Worm (Caenorhabditis elegans) whole organism, L3 larva: ENCODE measurements around the gene ppk-2.

Source experiments
- aly-2 ChIP-seq: fragments of 150-350 bp; optimal IDR thresholded peaks from 2 replicates; lab custom pipeline; 2014; ENCODE audit warnings: missing biosample characterization, missing genetic modification characterization
- ama-1 ChIP-seq: fragments of 150-350 bp; optimal IDR thresholded peaks from 2 replicates; lab custom pipeline; 2018
- ceh-16 ChIP-seq: sonication (generic microtip); optimal IDR thresholded peaks from 2 replicates; lab custom pipeline; 2017; ENCODE audit warnings: missing biosample characterization, missing genetic modification characterization
- fkh-10 ChIP-seq: sonication (generic microtip); optimal IDR thresholded peaks from 2 replicates; lab custom pipeline; 2017; ENCODE audit warnings: missing biosample characterization, missing genetic modification reagents, missing genetic modification characterization
- lin-39 ChIP-seq: fragments of 150-350 bp; optimal IDR thresholded peaks from 2 replicates; lab custom pipeline; 2018; ENCODE audit warnings: missing biosample characterization, missing genetic modification reagents, missing genetic modification characterization
- nhr-11 ChIP-seq: fragments of 150-350 bp; optimal IDR thresholded peaks from 2 replicates; lab custom pipeline; 2014; ENCODE audit warnings: missing biosample characterization, missing genetic modification characterization
- nhr-77 ChIP-seq: fragments of 150-350 bp; optimal IDR thresholded peaks from 2 replicates; lab custom pipeline; 2014; ENCODE audit warnings: missing biosample characterization, missing genetic modification characterization
- pha-4 ChIP-seq: fragments of 150-350 bp; optimal IDR thresholded peaks from 2 replicates; lab custom pipeline; 2014; ENCODE audit warnings: missing biosample characterization, missing genetic modification reagents, missing genetic modification characterization
- snpc-4 ChIP-seq: fragments of 150-350 bp; optimal IDR thresholded peaks from 2 replicates; lab custom pipeline; 2014; ENCODE audit warnings: missing biosample characterization, missing genetic modification characterization
- tbx-2 ChIP-seq: sonication (generic microtip); optimal IDR thresholded peaks from 2 replicates; lab custom pipeline; 2016; ENCODE audit warnings: mild to moderate bottlenecking, missing genetic modification characterization, missing compliant biosample characterization
- unc-39 ChIP-seq: sonication (generic microtip); optimal IDR thresholded peaks from 4 replicates; lab custom pipeline; 2017; ENCODE audit warnings: missing biosample characterization, missing genetic modification characterization
- zag-1 ChIP-seq: fragments of 150-350 bp; optimal IDR thresholded peaks from 2 replicates; lab custom pipeline; 2014; ENCODE audit warnings: missing biosample characterization, missing genetic modification characterization
- ztf-11 ChIP-seq: fragments of 150-350 bp; optimal IDR thresholded peaks from 2 replicates; lab custom pipeline; 2014; ENCODE audit warnings: missing biosample characterization, missing genetic modification characterization

DNA sequence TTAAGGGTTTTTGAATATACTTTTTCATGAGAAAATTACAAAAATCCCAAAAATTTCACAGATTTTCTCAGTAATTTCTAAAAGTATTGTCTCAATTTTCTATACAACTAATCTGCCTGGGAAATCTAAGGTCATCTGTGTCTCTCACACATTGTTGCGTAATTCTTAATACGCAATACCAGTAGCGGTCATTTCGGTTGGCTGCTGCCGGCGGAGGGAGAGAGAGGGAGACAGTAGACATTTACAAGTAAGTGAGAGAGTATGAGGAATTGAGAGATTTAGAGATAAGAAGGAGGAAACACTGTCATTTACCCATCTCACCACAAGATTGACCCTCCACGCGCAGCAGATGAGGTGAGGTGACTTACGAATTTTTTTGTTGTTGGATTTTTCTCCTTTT, 23.8 kb downstream of the ppk-2 start:
- TF ChIP-seq nhr-11 (tag; lab: Kevin White, UChicago) = no peak
- no peak for TF ChIP-seq snpc-4 (tag; lab: Kevin White, UChicago)
- TF ChIP-seq ceh-16 = no peak
- no peak for TF ChIP-seq zag-1 (tag; lab: Kevin White, UChicago)
- TF ChIP-seq fkh-10 = no peak
- TF ChIP-seq nhr-77 (tag; lab: Kevin White, UChicago) = no peak
- TF ChIP-seq aly-2 (tag; lab: Kevin White, UChicago) = no peak
- no peak for TF ChIP-seq tbx-2 (tag; lab: Kevin White, UChicago)
- TF ChIP-seq unc-39 (tag; lab: Kevin White, UChicago) = no peak
- no peak for TF ChIP-seq ama-1 (lab: Kevin White, UChicago)
- no peak for TF ChIP-seq pha-4 (tag; lab: Kevin White, UChicago)
- no peak for TF ChIP-seq lin-39 (tag; lab: Kevin White, UChicago)
- TF ChIP-seq ztf-11 (tag; lab: Kevin White, UChicago) = no peak
